Fruit fly (Drosophila melanogaster) whole organism, embryonic: ENCODE results near the gene Scox.

Experiments
- Adf1 ChIP-seq: fragments of 200-800 bp; sonication (Bioruptor generic); IDR thresholded peaks from 2 replicates; pipeline ENCODE4 v1.3.6; 2022; ENCODE audit warnings: missing biosample characterization, missing genetic modification characterization
- Atf3 ChIP-seq: fragments of 200-800 bp; sonication (Bioruptor generic); optimal IDR thresholded peaks from 3 replicates; lab custom pipeline; 2016; ENCODE audit warnings: missing biosample characterization, missing genetic modification characterization
- CG10543 ChIP-seq: fragments of 200-800 bp; sonication (Bioruptor generic); optimal IDR thresholded peaks from 3 replicates; lab custom pipeline; 2017; ENCODE audit warnings: missing biosample characterization, mild to moderate bottlenecking, missing genetic modification characterization, moderate library complexity
- CG12155 ChIP-seq: fragments of 200-800 bp; sonication (Bioruptor generic); optimal IDR thresholded peaks from 3 replicates; lab custom pipeline; 2016; ENCODE audit warnings: missing biosample characterization, missing genetic modification characterization
- CG13123 ChIP-seq: fragments of 200-800 bp; sonication (Bioruptor generic); optimal IDR thresholded peaks from 2 replicates; lab custom pipeline; 2016; ENCODE audit warnings: missing biosample characterization, missing genetic modification characterization
- CG13296 ChIP-seq: fragments of 200-800 bp; sonication (Bioruptor generic); optimal IDR thresholded peaks from 3 replicates; lab custom pipeline; 2018; ENCODE audit warnings: missing biosample characterization, mild to moderate bottlenecking, missing genetic modification characterization
- CG16779 ChIP-seq: fragments of 200-800 bp; sonication (Bioruptor generic); IDR thresholded peaks from 2 replicates; pipeline ENCODE4 v1.3.6; 2022; ENCODE audit warnings: missing biosample characterization, missing genetic modification characterization
- CG17328 ChIP-seq: fragments of 200-800 bp; sonication (Bioruptor generic); IDR thresholded peaks from 2 replicates; pipeline ENCODE4 v1.3.6; 2022; ENCODE audit warnings: missing biosample characterization, missing genetic modification characterization
- CG17568 ChIP-seq: fragments of 200-800 bp; sonication (Bioruptor generic); optimal IDR thresholded peaks from 2 replicates; lab custom pipeline; 2018; ENCODE audit warnings: missing biosample characterization, mild to moderate bottlenecking, missing genetic modification characterization, moderate library complexity
- CG17912 ChIP-seq: fragments of 200-800 bp; sonication (Bioruptor generic); optimal IDR thresholded peaks from 2 replicates; lab custom pipeline; 2018; ENCODE audit warnings: missing biosample characterization, mild to moderate bottlenecking, missing genetic modification characterization
- CG2202 ChIP-seq: fragments of 200-800 bp; sonication (Bioruptor generic); optimal IDR thresholded peaks from 2 replicates; lab custom pipeline; 2018; ENCODE audit warnings: missing biosample characterization, mild to moderate bottlenecking, missing genetic modification characterization
- CG33213 ChIP-seq: fragments of 200-800 bp; sonication (Bioruptor generic); optimal IDR thresholded peaks from 3 replicates; lab custom pipeline; 2016; ENCODE audit warnings: missing biosample characterization, missing genetic modification characterization
- CG3838 ChIP-seq: fragments of 200-800 bp; sonication (Bioruptor generic); optimal IDR thresholded peaks from 3 replicates; lab custom pipeline; 2016; ENCODE audit warnings: missing biosample characterization, missing genetic modification characterization
- CG4360 ChIP-seq: fragments of 200-800 bp; sonication (Bioruptor generic); IDR thresholded peaks from 2 replicates; pipeline ENCODE4 v1.3.6; 2022; ENCODE audit warnings: missing biosample characterization, missing genetic modification characterization
- CG6272 ChIP-seq: fragments of 200-800 bp; sonication (Bioruptor generic); IDR thresholded peaks from 2 replicates; pipeline ENCODE4 v1.3.6; 2022; ENCODE audit warnings: missing biosample characterization, missing genetic modification characterization
- CG6791 ChIP-seq: fragments of 200-800 bp; sonication (Bioruptor generic); IDR thresholded peaks from 3 replicates; pipeline ENCODE4 v1.3.6; 2022; ENCODE audit warnings: missing biosample characterization, missing genetic modification characterization; ENCODE audit not compliant: partially characterized antibody
- CG7963 ChIP-seq: fragments of 200-800 bp; sonication (Bioruptor generic); IDR thresholded peaks from 3 replicates; pipeline ENCODE4 v1.3.6; 2022; ENCODE audit warnings: missing biosample characterization, missing genetic modification characterization; ENCODE audit not compliant: partially characterized antibody
- CG8924 ChIP-seq: fragments of 200-800 bp; optimal IDR thresholded peaks from 3 replicates; lab custom pipeline; 2019; ENCODE audit warnings: missing biosample characterization, mild to moderate bottlenecking, missing genetic modification characterization, moderate library complexity
- D19A ChIP-seq: fragments of 200-800 bp; optimal IDR thresholded peaks from 3 replicates; lab custom pipeline; 2019; ENCODE audit warnings: missing biosample characterization, mild to moderate bottlenecking, missing genetic modification characterization, moderate library complexity
- Drgx ChIP-seq: fragments of 200-800 bp; sonication (Bioruptor generic); IDR thresholded peaks from 2 replicates; pipeline ENCODE4 v1.3.6; 2022; ENCODE audit warnings: missing biosample characterization, missing genetic modification characterization
- Gug ChIP-seq: fragments of 200-800 bp; sonication (Bioruptor generic); IDR thresholded peaks from 4 replicates; pipeline ENCODE4 v1.3.6; 2022; ENCODE audit warnings: missing biosample characterization, missing genetic modification characterization
- HLH3B ChIP-seq: fragments of 200-800 bp; sonication (Bioruptor generic); IDR thresholded peaks from 2 replicates; pipeline ENCODE4 v1.3.6; 2022; ENCODE audit warnings: missing biosample characterization, missing genetic modification characterization
- HLH54F ChIP-seq: fragments of 200-800 bp; sonication (Bioruptor generic); optimal IDR thresholded peaks from 3 replicates; lab custom pipeline; 2016; ENCODE audit warnings: missing biosample characterization, missing genetic modification characterization
- HmgD ChIP-seq: fragments of 200-800 bp; sonication (Bioruptor generic); optimal IDR thresholded peaks from 3 replicates; lab custom pipeline; 2016; ENCODE audit warnings: missing biosample characterization, missing genetic modification characterization
- NC2α ChIP-seq: fragments of 200-800 bp; sonication (Bioruptor generic); optimal IDR thresholded peaks from 2 replicates; lab custom pipeline; 2016; ENCODE audit warnings: missing biosample characterization, missing genetic modification characterization
- Nf-YA ChIP-seq: fragments of 200-800 bp; sonication (Bioruptor generic); IDR thresholded peaks from 2 replicates; pipeline ENCODE4 v1.3.6; 2022; ENCODE audit warnings: missing biosample characterization, missing genetic modification characterization
- Nf-YB ChIP-seq: fragments of 200-800 bp; sonication (Bioruptor generic); optimal IDR thresholded peaks from 3 replicates; lab custom pipeline; 2019; ENCODE audit warnings: missing biosample characterization, mild to moderate bottlenecking, missing genetic modification characterization, moderate library complexity
- Spps ChIP-seq: fragments of 200-800 bp; sonication (Bioruptor generic); optimal IDR thresholded peaks from 2 replicates; lab custom pipeline; 2018; ENCODE audit warnings: missing biosample characterization, mild to moderate bottlenecking, missing genetic modification characterization
- Taf1 ChIP-seq: fragments of 200-800 bp; sonication (Bioruptor generic); IDR thresholded peaks from 2 replicates; pipeline ENCODE4 v1.3.6; 2022; ENCODE audit warnings: missing biosample characterization, missing genetic modification characterization
- Trl ChIP-seq, 3 experiments: fragments of >200 bp in 2 of 3; fragments of 200-800 bp in 1 of 3; sonication (Bioruptor generic) in 1 of 3; optimal IDR thresholded peaks; 2 replicates in 1 of 3; 3 replicates in 2 of 3; lab custom pipeline; 2016 to 2017; ENCODE audit warnings: missing biosample characterization in 1 of 3, missing genetic modification characterization in 1 of 3
- ara ChIP-seq: fragments of 200-800 bp; sonication (Bioruptor generic); IDR thresholded peaks from 2 replicates; pipeline ENCODE4 v1.3.6; 2022; ENCODE audit warnings: missing biosample characterization, missing genetic modification characterization
- disco-r ChIP-seq: fragments of 200-800 bp; sonication (Bioruptor generic); optimal IDR thresholded peaks from 2 replicates; lab custom pipeline; 2016; ENCODE audit warnings: missing biosample characterization, missing genetic modification characterization
- dm ChIP-seq: fragments of 200-800 bp; sonication (Bioruptor generic); optimal IDR thresholded peaks from 3 replicates; lab custom pipeline; 2016; ENCODE audit warnings: missing biosample characterization, missing genetic modification characterization
- dmrt99B ChIP-seq: fragments of 200-800 bp; sonication (Bioruptor generic); optimal IDR thresholded peaks from 2 replicates; lab custom pipeline; 2018; ENCODE audit warnings: missing biosample characterization, mild to moderate bottlenecking, missing genetic modification characterization, moderate library complexity
- gem ChIP-seq: fragments of 200-800 bp; sonication (Bioruptor generic); optimal IDR thresholded peaks from 2 replicates; lab custom pipeline; 2019; ENCODE audit warnings: missing biosample characterization, mild to moderate bottlenecking, missing genetic modification characterization, moderate library complexity
- gt ChIP-seq: fragments of 200-800 bp; sonication (Bioruptor generic); IDR thresholded peaks from 2 replicates; pipeline ENCODE4 v1.3.6; 2022; ENCODE audit warnings: missing biosample characterization, missing genetic modification characterization
- hbn ChIP-seq: fragments of 200-800 bp; sonication (Bioruptor generic); IDR thresholded peaks from 2 replicates; pipeline ENCODE4 v1.3.6; 2022; ENCODE audit warnings: missing biosample characterization, missing genetic modification characterization; ENCODE audit not compliant: partially characterized antibody
- lola ChIP-seq, 3 experiments: fragments of >200 bp in 2 of 3; fragments of 200-800 bp in 1 of 3; sonication (Bioruptor generic) in 1 of 3; optimal IDR thresholded peaks; 2 replicates each; lab custom pipeline; 2017 to 2019; ENCODE audit warnings: missing biosample characterization in 3 of 3, missing genetic modification characterization in 3 of 3, mild to moderate bottlenecking in 1 of 3, moderate library complexity in 1 of 3
- lov ChIP-seq, 2 experiments: fragments of 200-800 bp in 1 of 2; fragments of >200 bp in 1 of 2; sonication (Bioruptor generic) in 1 of 2; IDR thresholded peaks in 1 of 2; optimal IDR thresholded peaks in 1 of 2; 2 replicates in 1 of 2; 3 replicates in 1 of 2; pipeline versions ENCODE4 v1.3.6 to Lab custom; 2017 to 2022; ENCODE audit warnings: missing biosample characterization in 1 of 2, missing genetic modification characterization in 1 of 2
- maf-S ChIP-seq: fragments of 200-800 bp; sonication (Bioruptor generic); optimal IDR thresholded peaks from 2 replicates; lab custom pipeline; 2016; ENCODE audit warnings: missing biosample characterization, missing genetic modification characterization
- nerfin-2 ChIP-seq: fragments of 200-800 bp; sonication (Bioruptor generic); IDR thresholded peaks from 2 replicates; pipeline ENCODE4 v1.3.6; 2022; ENCODE audit warnings: missing biosample characterization, missing genetic modification characterization; ENCODE audit not compliant: partially characterized antibody
- pan ChIP-seq, 4 experiments: fragments of >200 bp in 3 of 4; fragments of 200-800 bp in 1 of 4; sonication (Bioruptor generic) in 1 of 4; optimal IDR thresholded peaks in 3 of 4; IDR thresholded peaks in 1 of 4; 2 replicates each; pipeline versions ENCODE4 v1.3.6 to Lab custom; 2017 to 2022; ENCODE audit warnings: missing biosample characterization in 2 of 4, missing genetic modification characterization in 2 of 4, mixed read lengths in 1 of 4
- rib ChIP-seq: fragments of 200-800 bp; sonication (Bioruptor generic); IDR thresholded peaks from 2 replicates; pipeline ENCODE4 v1.3.6; 2022; ENCODE audit warnings: missing biosample characterization, missing genetic modification characterization
- sim ChIP-seq: fragments of 200-800 bp; sonication (Bioruptor generic); IDR thresholded peaks from 2 replicates; pipeline ENCODE4 v1.3.6; 2022; ENCODE audit warnings: missing biosample characterization, missing genetic modification characterization
- slou ChIP-seq: fragments of 200-800 bp; sonication (Bioruptor generic); optimal IDR thresholded peaks from 3 replicates; lab custom pipeline; 2016; ENCODE audit warnings: missing biosample characterization, missing genetic modification characterization
- sob ChIP-seq: fragments of 200-800 bp; sonication (Bioruptor generic); IDR thresholded peaks from 2 replicates; pipeline ENCODE4 v1.3.6; 2022; ENCODE audit warnings: missing biosample characterization, missing genetic modification characterization
- tup ChIP-seq: fragments of 200-800 bp; sonication (Bioruptor generic); optimal IDR thresholded peaks from 2 replicates; lab custom pipeline; 2016; ENCODE audit warnings: missing biosample characterization, mild to moderate bottlenecking, missing genetic modification characterization, moderate library complexity
- twi ChIP-seq: fragments of 200-800 bp; optimal IDR thresholded peaks from 2 replicates; lab custom pipeline; 2019; ENCODE audit warnings: missing biosample characterization, mild to moderate bottlenecking, missing genetic modification characterization, moderate library complexity
- wek ChIP-seq: fragments of 200-800 bp; sonication (Bioruptor generic); optimal IDR thresholded peaks from 3 replicates; lab custom pipeline; 2018; ENCODE audit warnings: missing biosample characterization, mild to moderate bottlenecking, missing genetic modification characterization, moderate library complexity
- zf30C ChIP-seq: fragments of 200-800 bp; sonication (Bioruptor generic); optimal IDR thresholded peaks from 3 replicates; lab custom pipeline; 2018; ENCODE audit warnings: missing biosample characterization, mild to moderate bottlenecking, missing genetic modification characterization

Gene Scox

dm6 chr2L:4971329-4971798 lies 2.6 kb upstream of the Scox start, which contains the start of gene CG14043 (continued):
- TF ChIP-seq dmrt99B (no peak), disco-r (GFP tag; lab: Kevin White, UChicago) (no peak), CG3838 (no peak), CG7963 (GFP tag; lab: Robert Waterston, UW) (no peak), Nf-YB (GFP tag; lab: Kevin White, UChicago) (no peak), hbn (peak; percentile 38; the same call in 1 of the 2 replicates), CG4360 (GFP tag; lab: Robert Waterston, UW) (no peak), tup (GFP tag; lab: Kevin White, UChicago) (no peak), lola (GFP tag; optimal IDR thresholded peaks at IDR 0.05; lab: Kevin White, UChicago) (peak in 1 of 3 experiments; percentile 5), Adf1 (GFP tag; lab: Robert Waterston, UW) (no peak), Drgx (GFP tag; lab: Robert Waterston, UW) (no peak), CG17328 (no peak), ara (GFP tag; lab: Robert Waterston, UW) (no peak), Taf1 (GFP tag; lab: Robert Waterston, UW) (no peak), CG13296 (GFP tag; lab: Kevin White, UChicago) (no peak), HLH3B (GFP tag; lab: Robert Waterston, UW) (no peak), rib (GFP tag; lab: Robert Waterston, UW) (no peak), D19A (no peak), wek (GFP tag; lab: Kevin White, UChicago) (no peak), CG13123 (GFP tag; lab: Kevin White, UChicago) (no peak), lov (optimal IDR thresholded peaks at IDR 0.05; lab: Kevin White, UChicago) (no peak), lov (GFP tag; IDR thresholded peaks at IDR 0.05; lab: Robert Waterston, UW) (no peak), CG17568 (GFP tag; lab: Kevin White, UChicago) (no peak), CG17912 (GFP tag; lab: Kevin White, UChicago) (no peak), CG6791 (GFP tag; lab: Robert Waterston, UW) (no peak), CG16779 (GFP tag; lab: Robert Waterston, UW) (no peak), gt (no peak), twi (peak; percentile 21), CG6272 (no peak), Atf3 (GFP tag; lab: Kevin White, UChicago) (no peak), Trl (optimal IDR thresholded peaks at IDR 0.05; lab: Kevin White, UChicago) (no peak), Trl (GFP tag; optimal IDR thresholded peaks at IDR 0.05; lab: Kevin White, UChicago) (no peak), NC2α (GFP tag; lab: Kevin White, UChicago) (no peak), nerfin-2 (GFP tag; lab: Robert Waterston, UW) (no peak), HLH54F (no peak), Gug (GFP tag; lab: Robert Waterston, UW) (no peak), gem (tag; lab: Kevin White, UChicago) (no peak), slou (peak; percentile 61), maf-S (GFP tag; lab: Kevin White, UChicago) (no peak), CG8924 (tag; lab: Kevin White, UChicago) (peak; percentile 66), dm (GFP tag; lab: Kevin White, UChicago) (peak; percentile 35), CG2202 (tag; lab: Kevin White, UChicago) (no peak), zf30C (no peak), CG33213 (GFP tag; lab: Kevin White, UChicago) (peak; percentile 61), HmgD (GFP tag; lab: Kevin White, UChicago) (peak; percentile 61), Nf-YA (GFP tag; lab: Robert Waterston, UW) (no peak), CG10543 (GFP tag; lab: Kevin White, UChicago) (no peak), sob (GFP tag; lab: Robert Waterston, UW) (0 out of 2 replicates have a peak, but pooled peaks have one; percentile 9), pan (optimal IDR thresholded peaks at IDR 0.05; lab: Kevin White, UChicago) (no peak), pan (GFP tag; optimal IDR thresholded peaks at IDR 0.05 in 1 of 2, IDR thresholded peaks at IDR 0.05 in 1 of 2) (no peak), sim (GFP tag; lab: Robert Waterston, UW) (no peak), Spps (tag; lab: Kevin White, UChicago) (peak; percentile 9), CG12155 (peak; percentile 19)
